Fruit fly (Drosophila melanogaster): ENCODE data around the gene beta-Spec.

The beta-Spec gene

DNA sequence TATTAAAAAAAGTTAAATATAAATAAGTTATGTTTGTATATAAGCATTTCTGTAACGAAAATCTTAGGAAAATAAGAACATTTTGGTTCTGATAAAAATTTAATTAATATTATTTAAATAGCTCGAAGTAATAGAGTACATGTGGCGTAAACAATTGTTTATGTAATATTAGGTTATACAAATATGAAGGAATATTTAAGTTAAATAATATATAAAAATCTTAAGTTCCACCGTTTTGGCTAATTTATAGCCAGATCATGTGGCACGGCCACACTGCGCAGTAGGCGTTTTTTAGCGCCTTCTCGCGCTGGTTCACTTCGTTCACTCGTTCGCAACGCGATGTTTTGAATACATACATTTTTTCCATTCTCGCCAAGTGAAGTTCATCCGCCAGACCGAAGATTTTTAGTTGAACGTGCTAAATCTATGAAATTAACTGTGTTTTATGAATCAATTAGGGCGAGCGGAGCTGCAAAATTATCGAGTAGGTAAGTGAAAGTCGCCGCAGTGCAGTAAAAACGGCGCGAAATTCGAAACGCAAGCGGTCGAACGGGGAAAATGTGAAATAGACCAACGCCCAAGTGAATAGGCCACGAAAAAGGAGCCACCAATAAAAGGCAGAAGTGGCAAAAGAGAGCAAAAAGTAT, at the start of gene beta-Spec (continued):
- TF ChIP-seq CG10654 (GFP tag; optimal IDR thresholded peaks at IDR 0.05) = no peak
- TF ChIP-seq YL-1 (GFP tag; optimal IDR thresholded peaks at IDR 0.05) = peak; percentile 80
- TF ChIP-seq CG8478 (optimal IDR thresholded peaks at IDR 0.05) = no peak
- TF ChIP-seq Side (GFP tag; optimal IDR thresholded peaks at IDR 0.05) = no peak
- TF ChIP-seq tll (GFP tag; optimal IDR thresholded peaks at IDR 0.05) = no peak
- no peak for TF ChIP-seq CG15696 (tag; optimal IDR thresholded peaks at IDR 0.05)
- TF ChIP-seq Opbp (GFP tag; IDR thresholded peaks at IDR 0.05; ENCODE audit: partially characterized antibody) = no peak
- TF ChIP-seq CG12071 (GFP tag; optimal IDR thresholded peaks at IDR 0.05) = no peak
- no peak for TF ChIP-seq CG12104 (GFP tag; optimal IDR thresholded peaks at IDR 0.05)
- TF ChIP-seq Xrp1 (GFP tag; IDR thresholded peaks at IDR 0.05) = no peak
- TF ChIP-seq lilli (GFP tag; optimal IDR thresholded peaks at IDR 0.05) = no peak
- TF ChIP-seq az2 (GFP tag; optimal IDR thresholded peaks at IDR 0.05) = no peak
- no peak for TF ChIP-seq CG13296 (GFP tag; optimal IDR thresholded peaks at IDR 0.05)
- no peak for TF ChIP-seq tio (GFP tag; optimal IDR thresholded peaks at IDR 0.05)
- TF ChIP-seq Hr39 (optimal IDR thresholded peaks at IDR 0.05) = no peak
- TF ChIP-seq yki (optimal IDR thresholded peaks at IDR 0.05) = no peak
- no peak for TF ChIP-seq CG15073 (GFP tag; optimal IDR thresholded peaks at IDR 0.05)
- TF ChIP-seq CG9727 (GFP tag; optimal IDR thresholded peaks at IDR 0.05) = peak; percentile 26
- peak; percentile 0 for TF ChIP-seq CTCF (GFP tag; optimal IDR thresholded peaks at IDR 0.05)
- TF ChIP-seq H2.0 (GFP tag; IDR thresholded peaks at IDR 0.05) = no peak
- no peak for TF ChIP-seq Kr (GFP tag; optimal IDR thresholded peaks at IDR 0.05)
- TF ChIP-seq CG12299 (tag; optimal IDR thresholded peaks at IDR 0.05) = peak; percentile 14
- no peak for TF ChIP-seq CG16779 (GFP tag; IDR thresholded peaks at IDR 0.05)
- no peak for TF ChIP-seq Dp (GFP tag; optimal IDR thresholded peaks at IDR 0.05)
- no peak for TF ChIP-seq CG17359 (tag; optimal IDR thresholded peaks at IDR 0.05)
- no peak for TF ChIP-seq HHEX (GFP tag; optimal IDR thresholded peaks at IDR 0.05)
- no peak for TF ChIP-seq CG10209 (GFP tag; optimal IDR thresholded peaks at IDR 0.05)
- no peak for TF ChIP-seq gcm2 (GFP tag; optimal IDR thresholded peaks at IDR 0.05)
- no peak for TF ChIP-seq Eip74EF (GFP tag; optimal IDR thresholded peaks at IDR 0.05)
- TF ChIP-seq Sry-δ (GFP tag; optimal IDR thresholded peaks at IDR 0.05) = no peak
- no peak for TF ChIP-seq gsb (GFP tag; IDR thresholded peaks at IDR 0.05)
- TF ChIP-seq CG12236 (GFP tag; optimal IDR thresholded peaks at IDR 0.05) = no peak
- TF ChIP-seq br (optimal IDR thresholded peaks at IDR 0.05) = no peak
- TF ChIP-seq hbn (GFP tag; IDR thresholded peaks at IDR 0.05; ENCODE audit: partially characterized antibody) = no peak
- no peak for TF ChIP-seq Oli (tag; optimal IDR thresholded peaks at IDR 0.05)
- TF ChIP-seq MTF-1 (GFP tag; optimal IDR thresholded peaks at IDR 0.05; ENCODE audit: borderline replicate concordance) = no peak
- no peak for TF ChIP-seq CG3163 (GFP tag; optimal IDR thresholded peaks at IDR 0.05)
- TF ChIP-seq CG5245 (GFP tag; optimal IDR thresholded peaks at IDR 0.05) = no peak
- no peak for TF ChIP-seq CG33557 (GFP tag; optimal IDR thresholded peaks at IDR 0.05)
- no peak for TF ChIP-seq CG10979 (tag; optimal IDR thresholded peaks at IDR 0.05)
- no peak for TF ChIP-seq bigmax (GFP tag; optimal IDR thresholded peaks at IDR 0.05)
- no peak for TF ChIP-seq CG11456 (GFP tag; IDR thresholded peaks at IDR 0.05)
- TF ChIP-seq CG6813 (GFP tag; optimal IDR thresholded peaks at IDR 0.05) = no peak
- TF ChIP-seq Bdp1 (GFP tag; optimal IDR thresholded peaks at IDR 0.05) = no peak
- no peak for TF ChIP-seq CG13775 (GFP tag; optimal IDR thresholded peaks at IDR 0.05)
- no peak for TF ChIP-seq CG1647 (GFP tag; optimal IDR thresholded peaks at IDR 0.05)
- no peak for TF ChIP-seq CG2202 (tag; optimal IDR thresholded peaks at IDR 0.05)
- TF ChIP-seq sug (tag; optimal IDR thresholded peaks at IDR 0.05) = no peak
- no peak for TF ChIP-seq CG14965 (GFP tag; optimal IDR thresholded peaks at IDR 0.05; ENCODE audit: borderline replicate concordance)
- TF ChIP-seq sens-2 (GFP tag; IDR thresholded peaks at IDR 0.05) = no peak
- no peak for TF ChIP-seq Hr78 (GFP tag; optimal IDR thresholded peaks at IDR 0.05)
- no peak for TF ChIP-seq CG14667 (GFP tag; IDR thresholded peaks at IDR 0.05)
